Fruit fly (Drosophila melanogaster) whole organism, embryonic: ENCODE data around the gene CG7377.

Source experiments
- Ada2b ChIP-seq: fragments of 200-800 bp; sonication (Bioruptor generic); IDR thresholded peaks from 2 replicates; pipeline ENCODE4 v1.3.6; 2022; ENCODE audit warnings: missing biosample characterization, missing genetic modification characterization
- BtbVII ChIP-seq: fragments of 200-800 bp; sonication (Bioruptor generic); optimal IDR thresholded peaks from 3 replicates; lab custom pipeline; 2017; ENCODE audit warnings: missing biosample characterization, mild to moderate bottlenecking, missing genetic modification characterization
- CG10321 ChIP-seq: fragments of 200-800 bp; sonication (Bioruptor generic); IDR thresholded peaks from 2 replicates; pipeline ENCODE4 v1.3.6; 2022; ENCODE audit warnings: missing biosample characterization, missing genetic modification characterization
- CG11504 ChIP-seq: fragments of 200-800 bp; sonication (Bioruptor generic); optimal IDR thresholded peaks from 3 replicates; lab custom pipeline; 2019; ENCODE audit warnings: missing biosample characterization, mild to moderate bottlenecking, missing genetic modification characterization, moderate library complexity
- CG12299 ChIP-seq: fragments of 200-800 bp; sonication (Bioruptor generic); optimal IDR thresholded peaks from 2 replicates; lab custom pipeline; 2018; ENCODE audit warnings: missing biosample characterization, mild to moderate bottlenecking, missing genetic modification characterization
- CG13624 ChIP-seq: fragments of 200-800 bp; sonication (Bioruptor generic); optimal IDR thresholded peaks from 2 replicates; lab custom pipeline; 2016; ENCODE audit warnings: missing biosample characterization, missing genetic modification characterization
- CG14014 ChIP-seq: fragments of 200-800 bp; sonication (Bioruptor generic); IDR thresholded peaks from 2 replicates; pipeline ENCODE4 v1.3.6; 2022; ENCODE audit warnings: missing biosample characterization, missing genetic modification characterization
- CG15479 ChIP-seq: fragments of 200-800 bp; sonication (Bioruptor generic); optimal IDR thresholded peaks from 3 replicates; lab custom pipeline; 2019; ENCODE audit warnings: missing biosample characterization, mild to moderate bottlenecking, missing genetic modification characterization, moderate library complexity
- CG16813 ChIP-seq: fragments of 200-800 bp; sonication (Bioruptor generic); IDR thresholded peaks from 3 replicates; pipeline ENCODE4 v1.3.6; 2022; ENCODE audit warnings: missing biosample characterization, missing genetic modification characterization; ENCODE audit not compliant: partially characterized antibody
- CG17385 ChIP-seq: fragments of 200-800 bp; sonication (Bioruptor generic); optimal IDR thresholded peaks from 3 replicates; lab custom pipeline; 2018; ENCODE audit warnings: missing biosample characterization, mild to moderate bottlenecking, missing genetic modification characterization
- CG1832 ChIP-seq: fragments of 200-800 bp; sonication (Bioruptor generic); optimal IDR thresholded peaks from 2 replicates; lab custom pipeline; 2017; ENCODE audit warnings: missing biosample characterization, mild to moderate bottlenecking, missing genetic modification characterization, inconsistent platforms
- CG18764 ChIP-seq: fragments of 200-800 bp; sonication (Bioruptor generic); optimal IDR thresholded peaks from 3 replicates; lab custom pipeline; 2016; ENCODE audit warnings: missing biosample characterization, missing genetic modification characterization
- CG2129 ChIP-seq: fragments of 200-800 bp; sonication (Bioruptor generic); IDR thresholded peaks from 2 replicates; pipeline ENCODE4 v1.3.6; 2022; ENCODE audit warnings: missing biosample characterization, missing genetic modification characterization; ENCODE audit not compliant: partially characterized antibody
- CG3163 ChIP-seq: fragments of 200-800 bp; sonication (Bioruptor generic); optimal IDR thresholded peaks from 3 replicates; lab custom pipeline; 2016; ENCODE audit warnings: missing biosample characterization, missing genetic modification characterization
- CG3281 ChIP-seq: fragments of 200-800 bp; sonication (Bioruptor generic); optimal IDR thresholded peaks from 3 replicates; lab custom pipeline; 2017; ENCODE audit warnings: missing biosample characterization, mild to moderate bottlenecking, missing genetic modification characterization
- CG6175 ChIP-seq: fragments of 200-800 bp; sonication (Bioruptor generic); IDR thresholded peaks from 3 replicates; pipeline ENCODE4 v1.3.6; 2022; ENCODE audit warnings: missing biosample characterization, missing genetic modification characterization
- CG7839 ChIP-seq: fragments of 200-800 bp; sonication (Bioruptor generic); optimal IDR thresholded peaks from 3 replicates; lab custom pipeline; 2018; ENCODE audit warnings: missing biosample characterization, mild to moderate bottlenecking, missing genetic modification characterization, moderate library complexity
- Deaf1 ChIP-seq: fragments of 200-800 bp; optimal IDR thresholded peaks from 3 replicates; lab custom pipeline; 2019; ENCODE audit warnings: missing biosample characterization, mild to moderate bottlenecking, missing genetic modification characterization, moderate library complexity
- Dip3 ChIP-seq: fragments of 200-800 bp; sonication (Bioruptor generic); optimal IDR thresholded peaks from 3 replicates; lab custom pipeline; 2016; ENCODE audit warnings: missing biosample characterization, missing genetic modification characterization
- Dll ChIP-seq: fragments of 200-800 bp; sonication (Bioruptor generic); IDR thresholded peaks from 4 replicates; pipeline ENCODE4 v1.3.6; 2022; ENCODE audit warnings: missing biosample characterization, missing genetic modification characterization; ENCODE audit not compliant: partially characterized antibody
- MTF-1 ChIP-seq: fragments of 200-800 bp; sonication (Bioruptor generic); optimal IDR thresholded peaks from 2 replicates; lab custom pipeline; 2018; ENCODE audit warnings: missing biosample characterization, mild to moderate bottlenecking, missing genetic modification characterization, borderline replicate concordance
- NC2α ChIP-seq: fragments of 200-800 bp; sonication (Bioruptor generic); optimal IDR thresholded peaks from 2 replicates; lab custom pipeline; 2016; ENCODE audit warnings: missing biosample characterization, missing genetic modification characterization
- Poxn ChIP-seq: fragments of 200-800 bp; sonication (Bioruptor generic); IDR thresholded peaks from 2 replicates; pipeline ENCODE4 v1.3.6; 2022; ENCODE audit warnings: missing biosample characterization, missing genetic modification characterization
- Scr ChIP-seq: fragments of 200-800 bp; sonication (Bioruptor generic); IDR thresholded peaks from 2 replicates; pipeline ENCODE4 v1.3.6; 2022; ENCODE audit warnings: missing biosample characterization, missing genetic modification characterization; ENCODE audit not compliant: partially characterized antibody
- bsh ChIP-seq, 2 experiments: fragments of 200-800 bp; sonication (Bioruptor generic); optimal IDR thresholded peaks; 2 replicates each; lab custom pipeline; 2017 to 2018; ENCODE audit warnings: mild to moderate bottlenecking in 2 of 2, missing biosample characterization in 2 of 2, missing genetic modification characterization in 2 of 2, moderate library complexity in 1 of 2
- cg ChIP-seq: fragments of 200-800 bp; sonication (Bioruptor generic); optimal IDR thresholded peaks from 3 replicates; lab custom pipeline; 2019; ENCODE audit warnings: missing biosample characterization, mild to moderate bottlenecking, missing genetic modification characterization, moderate library complexity
- ci ChIP-seq: fragments of 200-800 bp; sonication (Bioruptor generic); IDR thresholded peaks from 3 replicates; pipeline ENCODE4 v1.3.6; 2022; ENCODE audit warnings: missing biosample characterization, missing genetic modification characterization
- crp ChIP-seq, 2 experiments: fragments of 200-800 bp; sonication (Bioruptor generic); optimal IDR thresholded peaks; 2 replicates in 1 of 2; 3 replicates in 1 of 2; lab custom pipeline; 2017; ENCODE audit warnings: missing biosample characterization in 2 of 2, missing genetic modification characterization in 2 of 2, mild to moderate bottlenecking in 1 of 2, moderate library complexity in 1 of 2
- dan ChIP-seq: fragments of 200-800 bp; sonication (Bioruptor generic); IDR thresholded peaks from 2 replicates; pipeline ENCODE4 v1.3.6; 2022; ENCODE audit warnings: missing biosample characterization, missing genetic modification characterization
- disco-r ChIP-seq: fragments of 200-800 bp; sonication (Bioruptor generic); optimal IDR thresholded peaks from 2 replicates; lab custom pipeline; 2016; ENCODE audit warnings: missing biosample characterization, missing genetic modification characterization
- dysf ChIP-seq: fragments of 200-800 bp; sonication (Bioruptor generic); IDR thresholded peaks from 3 replicates; pipeline ENCODE4 v1.3.6; 2022; ENCODE audit warnings: missing biosample characterization, missing genetic modification characterization
- gce ChIP-seq: fragments of 200-800 bp; sonication (Bioruptor generic); IDR thresholded peaks from 3 replicates; pipeline ENCODE4 v1.3.6; 2022; ENCODE audit warnings: missing biosample characterization, missing genetic modification characterization
- grau ChIP-seq: fragments of 200-800 bp; optimal IDR thresholded peaks from 3 replicates; lab custom pipeline; 2019; ENCODE audit warnings: missing biosample characterization, mild to moderate bottlenecking, missing genetic modification characterization, moderate library complexity
- gsb-n ChIP-seq: fragments of 200-800 bp; sonication (Bioruptor generic); optimal IDR thresholded peaks from 3 replicates; lab custom pipeline; 2018; ENCODE audit warnings: missing biosample characterization, mild to moderate bottlenecking, missing genetic modification characterization
- ham ChIP-seq: fragments of 200-800 bp; sonication (Bioruptor generic); IDR thresholded peaks from 2 replicates; pipeline ENCODE4 v1.3.6; 2022; ENCODE audit warnings: missing biosample characterization, missing genetic modification characterization
- lola ChIP-seq, 3 experiments: fragments of >200 bp in 2 of 3; fragments of 200-800 bp in 1 of 3; sonication (Bioruptor generic) in 1 of 3; optimal IDR thresholded peaks; 2 replicates each; lab custom pipeline; 2017 to 2019; ENCODE audit warnings: missing biosample characterization in 3 of 3, missing genetic modification characterization in 3 of 3, mild to moderate bottlenecking in 1 of 3, moderate library complexity in 1 of 3
- lov ChIP-seq, 2 experiments: fragments of 200-800 bp in 1 of 2; fragments of >200 bp in 1 of 2; sonication (Bioruptor generic) in 1 of 2; IDR thresholded peaks in 1 of 2; optimal IDR thresholded peaks in 1 of 2; 2 replicates in 1 of 2; 3 replicates in 1 of 2; pipeline versions ENCODE4 v1.3.6 to Lab custom; 2017 to 2022; ENCODE audit warnings: missing biosample characterization in 1 of 2, missing genetic modification characterization in 1 of 2
- mirr ChIP-seq: fragments of 200-800 bp; sonication (Bioruptor generic); optimal IDR thresholded peaks from 3 replicates; lab custom pipeline; 2018; ENCODE audit warnings: missing biosample characterization, mild to moderate bottlenecking, missing genetic modification characterization
- nerfin-1 ChIP-seq: fragments of 200-800 bp; sonication (Bioruptor generic); optimal IDR thresholded peaks from 3 replicates; lab custom pipeline; 2019; ENCODE audit warnings: missing biosample characterization, mild to moderate bottlenecking, missing genetic modification characterization, moderate library complexity
- nom ChIP-seq: fragments of 200-800 bp; sonication (Bioruptor generic); optimal IDR thresholded peaks from 2 replicates; lab custom pipeline; 2017; ENCODE audit warnings: missing biosample characterization, missing genetic modification characterization, mild to moderate bottlenecking, moderate library complexity, missing genetic modification reagents
- pb ChIP-seq: fragments of 200-800 bp; sonication (Bioruptor generic); optimal IDR thresholded peaks from 3 replicates; lab custom pipeline; 2016; ENCODE audit warnings: missing biosample characterization, missing genetic modification characterization
- pita ChIP-seq: fragments of 200-800 bp; sonication (Bioruptor generic); optimal IDR thresholded peaks from 2 replicates; lab custom pipeline; 2017; ENCODE audit warnings: missing biosample characterization, mild to moderate bottlenecking, missing genetic modification characterization
- tll ChIP-seq, 2 experiments: fragments of 200-800 bp in 1 of 2; fragments of >200 bp in 1 of 2; sonication (Bioruptor generic) in 1 of 2; optimal IDR thresholded peaks; 2 replicates each; lab custom pipeline; 2017 to 2019; ENCODE audit warnings: missing biosample characterization in 2 of 2, missing genetic modification characterization in 2 of 2, mild to moderate bottlenecking in 1 of 2, moderate library complexity in 1 of 2
- vnd ChIP-seq: fragments of 200-800 bp; sonication (Bioruptor generic); IDR thresholded peaks from 3 replicates; pipeline ENCODE4 v1.3.6; 2022; ENCODE audit warnings: missing biosample characterization, missing genetic modification characterization; ENCODE audit not compliant: partially characterized antibody

The CG7377 gene

dm6 chr3L:11557209-11557608 lies 32.3 kb upstream of the CG7377 start (continued):
- TF ChIP-seq CG3163 = no peak
- no peak for TF ChIP-seq MTF-1 (GFP tag; lab: Kevin White, UChicago)
- no peak for TF ChIP-seq CG13624 (GFP tag; lab: Kevin White, UChicago)
- no peak for TF ChIP-seq pb (GFP tag; lab: Kevin White, UChicago)
- peak; percentile 6 for TF ChIP-seq nerfin-1 (tag; lab: Kevin White, UChicago)
- TF ChIP-seq vnd (GFP tag; lab: Robert Waterston, UW) = no peak
- 0 out of 3 replicates have a peak, but pooled peaks have one; percentile 34 for TF ChIP-seq ci (GFP tag; lab: Robert Waterston, UW)
- no peak for TF ChIP-seq CG18764 (GFP tag; lab: Kevin White, UChicago)
- TF ChIP-seq crp (GFP tag; optimal IDR thresholded peaks at IDR 0.05; lab: Kevin White, UChicago) = peak in 1 of 2 experiments; percentile 70
- TF ChIP-seq Deaf1 = peak; percentile 25
- peak; percentile 77 for TF ChIP-seq CG1832 (GFP tag; lab: Kevin White, UChicago)
- TF ChIP-seq bsh (GFP tag; optimal IDR thresholded peaks at IDR 0.05; lab: Kevin White, UChicago) = peak in 1 of 2 experiments; percentile 85
- peak; percentile 37 for TF ChIP-seq CG11504
- TF ChIP-seq Dll (GFP tag; lab: Robert Waterston, UW) = 0 out of 4 replicates have a peak, but pooled peaks have one; percentile 21
- 0 out of 2 replicates have a peak, but pooled peaks have one; percentile 15 for TF ChIP-seq CG10321
- TF ChIP-seq CG6175 = 0 out of 3 replicates have a peak, but pooled peaks have one; percentile 4

DNA sequence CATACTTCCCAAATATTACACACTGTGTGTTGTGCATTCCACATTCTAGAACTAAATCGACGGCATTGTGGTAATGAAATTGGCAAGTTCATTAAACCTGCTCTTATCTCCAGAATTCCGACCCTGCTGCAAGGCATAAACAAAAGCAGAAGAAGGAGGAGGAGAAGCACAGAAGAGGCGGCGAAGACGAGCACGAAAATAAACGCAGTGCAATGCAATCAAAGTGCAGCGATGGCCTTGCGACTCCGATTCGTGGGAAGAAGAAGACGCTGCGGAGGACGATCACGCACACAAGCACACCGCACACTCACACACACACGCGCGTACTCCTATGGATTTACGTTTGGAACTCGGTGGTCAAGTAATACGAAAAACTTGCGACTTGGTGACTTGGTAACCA lies 28.6 kb upstream of the CG7377 start:
- TF ChIP-seq dysf (no peak), nom (GFP tag; lab: Kevin White, UChicago) (peak; percentile 27), lov (optimal IDR thresholded peaks at IDR 0.05; lab: Kevin White, UChicago) (no peak), lov (GFP tag; IDR thresholded peaks at IDR 0.05; lab: Robert Waterston, UW) (0 out of 3 replicates have a peak, but pooled peaks have one; percentile 18), CG7839 (tag; lab: Kevin White, UChicago) (no peak), CG12299 (tag; lab: Kevin White, UChicago) (no peak), Poxn (GFP tag; lab: Robert Waterston, UW) (no peak), CG17385 (GFP tag; lab: Kevin White, UChicago) (peak; percentile 57), tll (GFP tag; optimal IDR thresholded peaks at IDR 0.05; lab: Kevin White, UChicago) (peak in 1 of 2 experiments; percentile 6), cg (GFP tag; lab: Kevin White, UChicago) (peak; percentile 40), dan (GFP tag; lab: Robert Waterston, UW) (no peak)

- TF ChIP-seq vnd (GFP tag; lab: Robert Waterston, UW) (peak; percentile 86), Dip3 (GFP tag; lab: Kevin White, UChicago) (peak; percentile 89), NC2α (GFP tag; lab: Kevin White, UChicago) (peak; percentile 17), ham (GFP tag; lab: Robert Waterston, UW) (0 out of 2 replicates have a peak, but pooled peaks have one; percentile 7), CG2129 (peak; percentile 69), pita (GFP tag; lab: Kevin White, UChicago) (no peak), BtbVII (peak; percentile 64), disco-r (peak; percentile 20), Scr (GFP tag; lab: Robert Waterston, UW) (peak; percentile 86), CG14014 (GFP tag; lab: Robert Waterston, UW) (peak; percentile 92), CG12299 (tag; lab: Kevin White, UChicago) (peak; percentile 84), Ada2b (GFP tag; lab: Robert Waterston, UW) (peak; percentile 88), CG3281 (peak; percentile 87), lola (GFP tag; optimal IDR thresholded peaks at IDR 0.05; lab: Kevin White, UChicago) (peak in 1 of 3 experiments; percentile 85), CG16813 (GFP tag; lab: Robert Waterston, UW) (peak; percentile 89), gsb-n (peak; percentile 65), gce (GFP tag; lab: Robert Waterston, UW) (peak; percentile 81), CG15479 (peak; percentile 12), grau (tag; lab: Kevin White, UChicago) (peak; percentile 90), mirr (GFP tag; lab: Kevin White, UChicago) (peak; percentile 46)
These were observed 27.3 kb upstream of the CG7377 start, which contains the start of the genes CG7394 and Mob2 for dm6 chr3L:11561946-11562760. TSS of gene CG7394 (plus strand) at chr3L:11561996. TSS of gene Mob2 (minus strand) at chr3L:11562233.
